Fruit fly (Drosophila melanogaster) whole organism, embryonic: ENCODE measurements around the gene CG13384.

Experiments
- Atf-2 ChIP-seq: fragments of 200-800 bp; sonication (Bioruptor generic); optimal IDR thresholded peaks from 2 replicates; lab custom pipeline; 2016; ENCODE audit warnings: missing biosample characterization, missing genetic modification characterization
- Blimp-1 ChIP-seq: fragments of 200-800 bp; sonication (Bioruptor generic); optimal IDR thresholded peaks from 3 replicates; lab custom pipeline; 2018; ENCODE audit warnings: missing biosample characterization, missing genetic modification characterization, mild to moderate bottlenecking, moderate library complexity, missing genetic modification reagents
- CG10321 ChIP-seq: fragments of 200-800 bp; sonication (Bioruptor generic); IDR thresholded peaks from 2 replicates; pipeline ENCODE4 v1.3.6; 2022; ENCODE audit warnings: missing biosample characterization, missing genetic modification characterization
- CG10462 ChIP-seq: fragments of 200-800 bp; sonication (Bioruptor generic); optimal IDR thresholded peaks from 2 replicates; lab custom pipeline; 2016; ENCODE audit warnings: missing biosample characterization, missing genetic modification characterization
- CG11456 ChIP-seq: fragments of 200-800 bp; sonication (Bioruptor generic); IDR thresholded peaks from 3 replicates; pipeline ENCODE4 v1.3.6; 2022; ENCODE audit warnings: missing biosample characterization, missing genetic modification characterization
- CG11504 ChIP-seq: fragments of 200-800 bp; sonication (Bioruptor generic); optimal IDR thresholded peaks from 3 replicates; lab custom pipeline; 2019; ENCODE audit warnings: missing biosample characterization, mild to moderate bottlenecking, missing genetic modification characterization, moderate library complexity
- CG12104 ChIP-seq: fragments of 200-800 bp; sonication (Bioruptor generic); optimal IDR thresholded peaks from 3 replicates; lab custom pipeline; 2016; ENCODE audit warnings: missing biosample characterization, missing genetic modification characterization
- CG12299 ChIP-seq: fragments of 200-800 bp; sonication (Bioruptor generic); optimal IDR thresholded peaks from 2 replicates; lab custom pipeline; 2018; ENCODE audit warnings: missing biosample characterization, mild to moderate bottlenecking, missing genetic modification characterization
- CG12391 ChIP-seq: fragments of 200-800 bp; sonication (Bioruptor generic); optimal IDR thresholded peaks from 3 replicates; lab custom pipeline; 2018; ENCODE audit warnings: missing biosample characterization, mild to moderate bottlenecking, missing genetic modification characterization, moderate library complexity
- CG14441 ChIP-seq: fragments of 200-800 bp; sonication (Bioruptor generic); IDR thresholded peaks from 2 replicates; pipeline ENCODE4 v1.3.6; 2022; ENCODE audit warnings: missing biosample characterization, missing genetic modification characterization
- CG14710 ChIP-seq: fragments of 200-800 bp; sonication (Bioruptor generic); optimal IDR thresholded peaks from 3 replicates; lab custom pipeline; 2019; ENCODE audit warnings: missing biosample characterization, mild to moderate bottlenecking, missing genetic modification characterization, moderate library complexity
- CG16815 ChIP-seq: fragments of 200-800 bp; sonication (Bioruptor generic); optimal IDR thresholded peaks from 3 replicates; lab custom pipeline; 2017; ENCODE audit warnings: missing biosample characterization, mild to moderate bottlenecking, missing genetic modification characterization
- CG17385 ChIP-seq: fragments of 200-800 bp; sonication (Bioruptor generic); optimal IDR thresholded peaks from 3 replicates; lab custom pipeline; 2018; ENCODE audit warnings: missing biosample characterization, mild to moderate bottlenecking, missing genetic modification characterization
- CG17612 ChIP-seq: fragments of 200-800 bp; sonication (Bioruptor generic); IDR thresholded peaks from 2 replicates; pipeline ENCODE4 v1.3.6; 2022; ENCODE audit warnings: missing biosample characterization, missing genetic modification characterization
- CG18476 ChIP-seq: fragments of 200-800 bp; sonication (Bioruptor generic); optimal IDR thresholded peaks from 2 replicates; lab custom pipeline; 2016; ENCODE audit warnings: missing biosample characterization, mild to moderate bottlenecking, missing genetic modification characterization
- CG32532 ChIP-seq: fragments of 200-800 bp; sonication (Bioruptor generic); IDR thresholded peaks from 2 replicates; pipeline ENCODE4 v1.3.6; 2022; ENCODE audit warnings: missing biosample characterization, missing genetic modification characterization
- CG3726 ChIP-seq: fragments of 200-800 bp; sonication (Bioruptor generic); IDR thresholded peaks from 3 replicates; pipeline ENCODE4, ENCODE4 v1.3.6; 2022; ENCODE audit warnings: missing biosample characterization, missing genetic modification characterization
- CG6683 ChIP-seq: fragments of 200-800 bp; sonication (Bioruptor generic); optimal IDR thresholded peaks from 2 replicates; lab custom pipeline; 2017; ENCODE audit warnings: missing biosample characterization, mild to moderate bottlenecking, missing genetic modification characterization, missing genetic modification reagents
- CG7839 ChIP-seq: fragments of 200-800 bp; sonication (Bioruptor generic); optimal IDR thresholded peaks from 3 replicates; lab custom pipeline; 2018; ENCODE audit warnings: missing biosample characterization, mild to moderate bottlenecking, missing genetic modification characterization, moderate library complexity
- CG8359 ChIP-seq: fragments of 200-800 bp; sonication (Bioruptor generic); optimal IDR thresholded peaks from 2 replicates; lab custom pipeline; 2017; ENCODE audit warnings: missing biosample characterization, mild to moderate bottlenecking, missing genetic modification characterization, borderline replicate concordance
- CG9609 ChIP-seq: fragments of 200-800 bp; sonication (Bioruptor generic); optimal IDR thresholded peaks from 3 replicates; lab custom pipeline; 2016; ENCODE audit warnings: missing biosample characterization, missing genetic modification characterization
- CG9876 ChIP-seq: fragments of 200-800 bp; sonication (Bioruptor generic); optimal IDR thresholded peaks from 2 replicates; lab custom pipeline; 2016; ENCODE audit warnings: missing biosample characterization, missing genetic modification characterization
- CTCF ChIP-seq: fragments of 200-800 bp; sonication (Bioruptor generic); optimal IDR thresholded peaks from 2 replicates; lab custom pipeline; 2017; ENCODE audit warnings: missing biosample characterization, mild to moderate bottlenecking, missing genetic modification characterization, moderate library complexity
- CoRest ChIP-seq: fragments of 200-800 bp; sonication (Bioruptor generic); optimal IDR thresholded peaks from 3 replicates; lab custom pipeline; 2018; ENCODE audit warnings: missing biosample characterization, mild to moderate bottlenecking, missing genetic modification characterization, moderate library complexity
- Deaf1 ChIP-seq: fragments of 200-800 bp; optimal IDR thresholded peaks from 3 replicates; lab custom pipeline; 2019; ENCODE audit warnings: missing biosample characterization, mild to moderate bottlenecking, missing genetic modification characterization, moderate library complexity
- Gsc ChIP-seq: fragments of 200-800 bp; sonication (Bioruptor generic); IDR thresholded peaks from 2 replicates; pipeline ENCODE4 v1.3.6; 2022; ENCODE audit warnings: missing biosample characterization, missing genetic modification characterization
- HHEX ChIP-seq: fragments of 200-800 bp; sonication (Bioruptor generic); optimal IDR thresholded peaks from 3 replicates; lab custom pipeline; 2017; ENCODE audit warnings: missing biosample characterization, mild to moderate bottlenecking, missing genetic modification characterization, missing genetic modification reagents
- Hmr ChIP-seq: fragments of 200-800 bp; sonication (Bioruptor generic); optimal IDR thresholded peaks from 3 replicates; lab custom pipeline; 2017; ENCODE audit warnings: mild to moderate bottlenecking, missing biosample characterization, missing genetic modification reagents, missing genetic modification characterization
- Hr39 ChIP-seq: fragments of >200 bp; optimal IDR thresholded peaks from 2 replicates; lab custom pipeline; 2017
- Lim3 ChIP-seq: fragments of 200-800 bp; sonication (Bioruptor generic); IDR thresholded peaks from 2 replicates; pipeline ENCODE4 v1.3.6; 2022; ENCODE audit warnings: missing biosample characterization, missing genetic modification characterization
- MTF-1 ChIP-seq: fragments of 200-800 bp; sonication (Bioruptor generic); optimal IDR thresholded peaks from 2 replicates; lab custom pipeline; 2018; ENCODE audit warnings: missing biosample characterization, mild to moderate bottlenecking, missing genetic modification characterization, borderline replicate concordance
- Ravus ChIP-seq: fragments of 200-800 bp; sonication (Bioruptor generic); IDR thresholded peaks from 2 replicates; pipeline ENCODE4 v1.3.6; 2022; ENCODE audit warnings: missing biosample characterization, missing genetic modification characterization
- Ssrp ChIP-seq: fragments of 200-800 bp; sonication (Bioruptor generic); optimal IDR thresholded peaks from 2 replicates; lab custom pipeline; 2018; ENCODE audit warnings: missing biosample characterization, mild to moderate bottlenecking, missing genetic modification characterization, moderate library complexity
- Tbp ChIP-seq: fragments of >200 bp; optimal IDR thresholded peaks from 2 replicates; lab custom pipeline; 2018; ENCODE audit warnings: missing biosample characterization, missing genetic modification characterization
- bowl ChIP-seq: fragments of 200-800 bp; sonication (Bioruptor generic); IDR thresholded peaks from 2 replicates; pipeline ENCODE4 v1.3.6; 2022; ENCODE audit warnings: missing biosample characterization, missing genetic modification characterization
- br ChIP-seq: fragments of >200 bp; optimal IDR thresholded peaks from 2 replicates; lab custom pipeline; 2017
- chinmo ChIP-seq: fragments of 200-800 bp; sonication (Bioruptor generic); IDR thresholded peaks from 4 replicates; pipeline ENCODE4 v1.3.6; 2022; ENCODE audit warnings: missing biosample characterization, missing genetic modification characterization; ENCODE audit not compliant: partially characterized antibody
- cwo ChIP-seq: fragments of 200-800 bp; sonication (Bioruptor generic); optimal IDR thresholded peaks from 3 replicates; lab custom pipeline; 2017; ENCODE audit warnings: missing biosample characterization, missing genetic modification characterization, mild to moderate bottlenecking, moderate library complexity, missing genetic modification reagents
- disco-r ChIP-seq: fragments of 200-800 bp; sonication (Bioruptor generic); optimal IDR thresholded peaks from 2 replicates; lab custom pipeline; 2016; ENCODE audit warnings: missing biosample characterization, missing genetic modification characterization
- ems ChIP-seq: fragments of 200-800 bp; sonication (Bioruptor generic); optimal IDR thresholded peaks from 3 replicates; lab custom pipeline; 2016; ENCODE audit warnings: missing biosample characterization, missing genetic modification characterization
- ewg ChIP-seq: fragments of 200-800 bp; sonication (Bioruptor generic); optimal IDR thresholded peaks from 3 replicates; lab custom pipeline; 2017; ENCODE audit warnings: mild to moderate bottlenecking, missing biosample characterization, missing genetic modification reagents, missing genetic modification characterization
- gsb ChIP-seq: fragments of 200-800 bp; sonication (Bioruptor generic); IDR thresholded peaks from 2 replicates; pipeline ENCODE4 v1.3.6; 2022; ENCODE audit warnings: missing biosample characterization, missing genetic modification characterization
- hkb ChIP-seq, 2 experiments: fragments of 200-800 bp in 1 of 2; fragments of >200 bp in 1 of 2; sonication (Bioruptor generic) in 1 of 2; IDR thresholded peaks in 1 of 2; optimal IDR thresholded peaks in 1 of 2; 2 replicates each; pipeline versions ENCODE4 v1.3.6 to Lab custom; 2017 to 2022; ENCODE audit warnings: missing biosample characterization in 1 of 2, missing genetic modification characterization in 1 of 2
- kah ChIP-seq: fragments of 200-800 bp; sonication (Bioruptor generic); optimal IDR thresholded peaks from 2 replicates; lab custom pipeline; 2018; ENCODE audit warnings: missing biosample characterization, mild to moderate bottlenecking, missing genetic modification characterization
- lola ChIP-seq, 3 experiments: fragments of >200 bp in 2 of 3; fragments of 200-800 bp in 1 of 3; sonication (Bioruptor generic) in 1 of 3; optimal IDR thresholded peaks; 2 replicates each; lab custom pipeline; 2017 to 2019; ENCODE audit warnings: missing biosample characterization in 3 of 3, missing genetic modification characterization in 3 of 3, mild to moderate bottlenecking in 1 of 3, moderate library complexity in 1 of 3
- luna ChIP-seq: fragments of 200-800 bp; sonication (Bioruptor generic); optimal IDR thresholded peaks from 2 replicates; lab custom pipeline; 2016; ENCODE audit warnings: missing biosample characterization, missing genetic modification characterization
- nerfin-1 ChIP-seq: fragments of 200-800 bp; sonication (Bioruptor generic); optimal IDR thresholded peaks from 3 replicates; lab custom pipeline; 2019; ENCODE audit warnings: missing biosample characterization, mild to moderate bottlenecking, missing genetic modification characterization, moderate library complexity
- pnt ChIP-seq: fragments of 200-800 bp; sonication (Bioruptor generic); optimal IDR thresholded peaks from 3 replicates; lab custom pipeline; 2016; ENCODE audit warnings: missing biosample characterization, missing genetic modification characterization
- ranshi ChIP-seq: fragments of 200-800 bp; sonication (Bioruptor generic); IDR thresholded peaks from 2 replicates; pipeline ENCODE4 v1.3.6; 2022; ENCODE audit warnings: missing biosample characterization, missing genetic modification characterization
- stwl ChIP-seq: fragments of 200-800 bp; sonication (Bioruptor generic); optimal IDR thresholded peaks from 3 replicates; lab custom pipeline; 2018; ENCODE audit warnings: missing biosample characterization, mild to moderate bottlenecking, missing genetic modification characterization, moderate library complexity
- unpg ChIP-seq: fragments of 200-800 bp; sonication (Bioruptor generic); optimal IDR thresholded peaks from 3 replicates; lab custom pipeline; 2018; ENCODE audit warnings: missing biosample characterization, mild to moderate bottlenecking, missing genetic modification characterization, moderate library complexity

Gene CG13384

DNA sequence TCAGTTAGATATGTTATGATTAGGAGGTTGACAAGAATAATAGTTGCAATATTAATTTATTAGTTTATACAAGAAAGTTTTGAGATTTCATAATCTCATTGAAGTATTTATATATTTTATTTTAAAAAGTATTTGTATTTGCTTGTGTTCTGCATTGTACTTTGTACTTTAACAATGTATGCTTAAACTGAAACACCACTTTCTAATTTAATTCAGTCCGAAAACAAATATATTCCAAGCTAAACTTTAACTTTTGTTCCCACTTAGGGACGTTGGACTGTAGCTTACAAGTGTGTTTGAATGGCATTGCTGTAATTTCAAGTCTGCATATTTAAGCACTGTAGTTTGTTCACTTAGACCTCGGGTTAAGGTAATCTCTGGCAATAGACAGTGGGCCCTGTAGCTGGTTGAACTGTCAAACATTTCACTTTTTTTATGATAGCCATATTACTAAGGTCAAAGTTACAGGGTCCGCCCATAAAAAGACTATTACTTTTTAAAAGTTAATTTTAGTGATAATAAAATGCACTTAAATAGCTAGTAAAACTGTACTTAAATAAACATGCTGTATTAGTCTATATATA is 12.8 kb upstream of the CG13384 start (continued):
- TF ChIP-seq CG16815 (GFP tag; lab: Kevin White, UChicago) (no peak), CG14441 (GFP tag; lab: Robert Waterston, UW) (0 out of 2 replicates have a peak, but pooled peaks have one; percentile 30), CTCF (GFP tag; lab: Kevin White, UChicago) (no peak), ranshi (GFP tag; lab: Robert Waterston, UW) (no peak), bowl (no peak), nerfin-1 (tag; lab: Kevin White, UChicago) (peak; percentile 0), gsb (GFP tag; lab: Robert Waterston, UW) (no peak), Gsc (GFP tag; lab: Robert Waterston, UW) (no peak), chinmo (GFP tag; lab: Robert Waterston, UW) (no peak), CG18476 (GFP tag; lab: Kevin White, UChicago) (no peak), ems (no peak), CG12104 (GFP tag; lab: Kevin White, UChicago) (no peak), Ssrp (tag; lab: Kevin White, UChicago) (no peak), br (no peak), hkb (optimal IDR thresholded peaks at IDR 0.05; lab: Kevin White, UChicago) (no peak), hkb (GFP tag; IDR thresholded peaks at IDR 0.05; lab: Robert Waterston, UW) (no peak), CG9876 (GFP tag; lab: Kevin White, UChicago) (no peak), Ravus (GFP tag; lab: Robert Waterston, UW) (no peak), Deaf1 (tag; lab: Kevin White, UChicago) (no peak), lola (GFP tag; optimal IDR thresholded peaks at IDR 0.05; lab: Kevin White, UChicago) (no peak), CG10321 (GFP tag; lab: Robert Waterston, UW) (no peak), CG10462 (GFP tag; lab: Kevin White, UChicago) (no peak), stwl (tag; lab: Kevin White, UChicago) (no peak), CG14710 (tag; lab: Kevin White, UChicago) (no peak), CG17385 (no peak), MTF-1 (GFP tag; lab: Kevin White, UChicago) (no peak), unpg (GFP tag; lab: Kevin White, UChicago) (peak; percentile 8), Hr39 (lab: Kevin White, UChicago) (no peak), ewg (GFP tag; lab: Kevin White, UChicago) (no peak), Tbp (GFP tag; lab: Kevin White, UChicago) (no peak), CG8359 (GFP tag; lab: Kevin White, UChicago) (no peak), CG6683 (GFP tag; lab: Kevin White, UChicago) (no peak), pnt (GFP tag; lab: Kevin White, UChicago) (no peak), Atf-2 (GFP tag; lab: Kevin White, UChicago) (no peak), Hmr (GFP tag; lab: Kevin White, UChicago) (no peak), kah (GFP tag; lab: Kevin White, UChicago) (no peak), CG12391 (no peak), HHEX (GFP tag; lab: Kevin White, UChicago) (peak; percentile 19), disco-r (GFP tag; lab: Kevin White, UChicago) (no peak), CG17612 (GFP tag; lab: Robert Waterston, UW) (no peak), CG12299 (no peak), luna (GFP tag; lab: Kevin White, UChicago) (no peak), CG7839 (tag; lab: Kevin White, UChicago) (peak; percentile 46), cwo (GFP tag; lab: Kevin White, UChicago) (no peak), CoRest (tag; lab: Kevin White, UChicago) (peak; percentile 10), Lim3 (no peak), Blimp-1 (GFP tag; lab: Kevin White, UChicago) (no peak), CG11456 (GFP tag; lab: Robert Waterston, UW) (no peak), CG32532 (GFP tag; lab: Robert Waterston, UW) (no peak), CG3726 (GFP tag; lab: Robert Waterston, UW) (no peak), CG11504 (tag; lab: Kevin White, UChicago) (peak; percentile 48), CG9609 (GFP tag; lab: Kevin White, UChicago) (no peak)
